Worm (Caenorhabditis elegans) whole organism, young adult: ENCODE results near the gene pct-1.

ENCODE experiments used
- F39B2.1 ChIP-seq: fragments of 200-800 bp; sonication (Bioruptor generic); IDR thresholded peaks from 2 replicates; pipeline ENCODE4 v1.3.6; 2022; ENCODE audit warnings: missing genetic modification reagents, missing genetic modification characterization, missing compliant biosample characterization
- ZK185.1 ChIP-seq: sonication (generic microtip); optimal IDR thresholded peaks from 2 replicates; lab custom pipeline; 2016; ENCODE audit warnings: mild to moderate bottlenecking, missing genetic modification characterization, missing compliant biosample characterization; ENCODE audit not compliant: poor library complexity, severe bottlenecking
- ama-1 ChIP-seq, 3 experiments: fragments of 150-350 bp in 1 of 3; sonication (generic microtip) in 2 of 3; optimal IDR thresholded peaks; 2 replicates each; lab custom pipeline; 2014 to 2018; ENCODE audit warnings: missing biosample characterization in 2 of 3, missing genetic modification characterization in 2 of 3, missing genetic modification reagents in 2 of 3
- cebp-2 ChIP-seq: fragments of 200-800 bp; sonication (Bioruptor generic); IDR thresholded peaks from 2 replicates; pipeline ENCODE4 v1.3.6; 2022; ENCODE audit warnings: missing genetic modification characterization, missing compliant biosample characterization
- egrh-3 ChIP-seq: fragments of 200-800 bp; sonication (Bioruptor generic); IDR thresholded peaks from 2 replicates; pipeline ENCODE4 v1.3.6; 2022; ENCODE audit warnings: missing genetic modification reagents, missing genetic modification characterization, missing compliant biosample characterization
- hmg-1.2 ChIP-seq: fragments of 200-800 bp; sonication (Bioruptor generic); IDR thresholded peaks from 2 replicates; pipeline ENCODE4 v1.3.6; 2022; ENCODE audit warnings: missing genetic modification reagents, missing genetic modification characterization, missing compliant biosample characterization
- mes-4 ChIP-seq: sonication (generic microtip); optimal IDR thresholded peaks from 2 replicates; lab custom pipeline; 2016; ENCODE audit warnings: missing genotype, missing genetic modification characterization, missing compliant biosample characterization
- nfya-1 ChIP-seq: sonication (generic microtip); optimal IDR thresholded peaks from 2 replicates; lab custom pipeline; 2017; ENCODE audit warnings: antibody characterized with exemption, missing compliant biosample characterization, missing genetic modification characterization, borderline replicate concordance; ENCODE audit not compliant: insufficient read depth
- nhr-120 ChIP-seq: fragments of 200-800 bp; sonication (Bioruptor generic); IDR thresholded peaks from 2 replicates; pipeline ENCODE4 v1.3.6; 2022; ENCODE audit warnings: missing genetic modification characterization, missing compliant biosample characterization
- snpc-4 ChIP-seq, 5 experiments: fragments of 150-350 bp in 1 of 5; sonication (generic microtip) in 4 of 5; optimal IDR thresholded peaks; 2 replicates each; lab custom pipeline; 2014 to 2018; ENCODE audit warnings: missing genetic modification characterization in 5 of 5, missing biosample characterization in 3 of 5, antibody characterized with exemption in 2 of 5, mild to moderate bottlenecking in 2 of 5, missing compliant biosample characterization in 2 of 5, missing genotype in 2 of 5, moderate library complexity in 2 of 5, missing genetic modification reagents in 1 of 5
- unc-62 ChIP-seq: fragments of 150-350 bp; optimal IDR thresholded peaks from 2 replicates; lab custom pipeline; 2014; ENCODE audit warnings: missing biosample characterization, missing genetic modification reagents, missing genetic modification characterization
- ztf-22 ChIP-seq: fragments of 200-800 bp; sonication (Bioruptor generic); optimal IDR thresholded peaks from 2 replicates; lab custom pipeline; 2018; ENCODE audit warnings: mild to moderate bottlenecking, missing genetic modification characterization, moderate library complexity, missing compliant biosample characterization
- ztf-25 ChIP-seq: fragments of 200-800 bp; sonication (Bioruptor generic); IDR thresholded peaks from 2 replicates; pipeline ENCODE4 v1.3.6; 2022; ENCODE audit warnings: missing genetic modification reagents, missing genetic modification characterization, missing compliant biosample characterization

ce11 chrIV:8173610-8174009 is 2.7 kb upstream of the pct-1 start:
- TF ChIP-seq egrh-3 (GFP tag; lab: Robert Waterston, UW) (no peak), ama-1 (optimal IDR thresholded peaks at IDR 0.05; lab: Kevin White, UChicago) (no peak), ama-1 (GFP tag; optimal IDR thresholded peaks at IDR 0.05; lab: Kevin White, UChicago) (no peak), snpc-4 (GFP tag; optimal IDR thresholded peaks at IDR 0.05; lab: Kevin White, UChicago) (no peak), snpc-4 (tag; optimal IDR thresholded peaks at IDR 0.05; lab: Kevin White, UChicago) (no peak), hmg-1.2 (GFP tag; lab: Robert Waterston, UW) (no peak), cebp-2 (GFP tag; lab: Robert Waterston, UW) (no peak), ZK185.1 (tag; lab: Kevin White, UChicago) (no peak), F39B2.1 (no peak), nfya-1 (no peak), mes-4 (tag; lab: Kevin White, UChicago) (no peak), ztf-25 (no peak), nhr-120 (GFP tag; lab: Robert Waterston, UW) (no peak), unc-62 (GFP tag; lab: Kevin White, UChicago) (no peak), ztf-22 (no peak)
